Fruit fly (Drosophila melanogaster) whole organism, wandering third instar larva: ENCODE measurements around the gene COX8.

Source experiments
- Jra ChIP-seq: sonication (Bioruptor generic); optimal IDR thresholded peaks from 2 replicates; lab custom pipeline; 2016; ENCODE audit warnings: missing biosample characterization, missing genetic modification characterization
- Mio ChIP-seq: sonication (Bioruptor generic); optimal IDR thresholded peaks from 2 replicates; lab custom pipeline; 2016; ENCODE audit warnings: missing biosample characterization, missing genetic modification characterization
- dsf ChIP-seq: sonication (Bioruptor generic); optimal IDR thresholded peaks from 2 replicates; lab custom pipeline; 2016; ENCODE audit warnings: missing biosample characterization, missing genetic modification characterization, borderline replicate concordance
- ey ChIP-seq: fragments of 200-800 bp; sonication (Bioruptor generic); optimal IDR thresholded peaks from 2 replicates; lab custom pipeline; 2016; ENCODE audit warnings: missing biosample characterization, missing genetic modification characterization
- fru ChIP-seq: fragments of 200-800 bp; sonication (Bioruptor generic); optimal IDR thresholded peaks from 3 replicates; lab custom pipeline; 2016; ENCODE audit warnings: missing biosample characterization, mild to moderate bottlenecking, missing genetic modification characterization
- h ChIP-seq: fragments of 200-800 bp; sonication (Bioruptor generic); optimal IDR thresholded peaks from 3 replicates; lab custom pipeline; 2016; ENCODE audit warnings: missing biosample characterization, mild to moderate bottlenecking, missing genetic modification characterization

DNA sequence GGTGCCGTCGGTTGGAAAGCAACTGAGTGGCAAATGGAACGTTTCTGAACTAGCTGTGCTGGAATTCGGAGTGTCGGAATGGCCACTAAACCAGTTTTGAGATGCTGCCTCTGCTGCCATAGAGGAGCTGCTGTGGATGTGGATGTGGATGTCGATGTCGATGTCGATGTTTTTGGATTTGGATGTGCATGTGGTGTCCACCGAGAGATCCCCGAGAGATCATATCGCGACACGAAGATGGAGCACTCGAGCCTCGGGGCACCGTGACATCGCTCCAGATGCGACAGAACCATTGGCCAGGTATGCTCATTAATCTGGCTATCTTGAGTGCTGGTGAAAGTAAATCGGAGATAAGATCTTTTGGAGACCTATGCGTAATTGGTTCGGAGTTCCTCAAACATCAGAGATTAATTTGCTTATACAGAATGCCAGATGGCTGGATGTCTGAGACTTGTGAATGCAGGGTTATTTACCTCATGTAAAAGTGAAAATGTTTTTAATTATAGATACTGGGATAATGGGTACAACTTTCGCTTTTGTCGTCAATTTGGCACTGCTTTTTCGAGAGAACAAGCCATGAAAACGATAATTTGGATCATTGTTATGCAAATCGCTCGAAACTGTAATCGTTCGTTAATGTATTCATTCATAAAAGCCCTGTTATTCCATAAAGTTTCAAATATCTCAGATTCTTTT, 19.1 kb upstream of the COX8 start, which contains the start of gene CG7173:
- TF ChIP-seq fru (GFP tag; lab: Kevin White, UChicago) (no peak), Mio (no peak), Jra (GFP tag; lab: Kevin White, UChicago) (no peak), dsf (no peak), ey (no peak), h (GFP tag; lab: Kevin White, UChicago) (no peak)
